Worm (Caenorhabditis elegans) whole organism, L1 larva: Measurements from ENCODE around the gene F39G3.5.

Source experiments
- F16B12.6 ChIP-seq: fragments of 150-350 bp; optimal IDR thresholded peaks from 2 replicates; lab custom pipeline; 2014; ENCODE audit warnings: missing biosample characterization, missing genetic modification characterization
- Y116A8C.19 ChIP-seq: sonication (generic microtip); optimal IDR thresholded peaks from 2 replicates; lab custom pipeline; 2016; ENCODE audit warnings: missing compliant biosample characterization, missing genetic modification characterization, borderline replicate concordance
- alr-1 ChIP-seq: fragments of 200-800 bp; sonication (Bioruptor generic); optimal IDR thresholded peaks from 2 replicates; lab custom pipeline; 2018; ENCODE audit warnings: borderline replicate concordance, mild to moderate bottlenecking, missing genetic modification characterization, missing compliant biosample characterization
- aly-2 ChIP-seq: fragments of 150-350 bp; optimal IDR thresholded peaks from 2 replicates; lab custom pipeline; 2014; ENCODE audit warnings: missing biosample characterization, missing genetic modification characterization
- blmp-1 ChIP-seq: fragments of 150-350 bp; optimal IDR thresholded peaks from 2 replicates; lab custom pipeline; 2014; ENCODE audit warnings: missing biosample characterization, missing genetic modification characterization
- ceh-8 ChIP-seq: fragments of 200-800 bp; sonication (Bioruptor generic); optimal IDR thresholded peaks from 2 replicates; lab custom pipeline; 2018; ENCODE audit warnings: mild to moderate bottlenecking, missing genetic modification characterization, moderate library complexity, missing compliant biosample characterization
- ceh-88 ChIP-seq: fragments of 200-800 bp; sonication (Bioruptor generic); IDR thresholded peaks from 2 replicates; pipeline ENCODE4 v1.3.6; 2022; ENCODE audit warnings: missing genetic modification characterization, missing compliant biosample characterization
- ces-1 ChIP-seq: fragments of 150-350 bp; optimal IDR thresholded peaks from 2 replicates; lab custom pipeline; 2014; ENCODE audit warnings: missing biosample characterization, missing genetic modification reagents, missing genetic modification characterization
- dpl-1 ChIP-seq, 3 experiments: fragments of 150-350 bp in 2 of 3; sonication (generic microtip) in 1 of 3; optimal IDR thresholded peaks; 2 replicates each; lab custom pipeline; 2014 to 2017; ENCODE audit warnings: missing biosample characterization in 3 of 3, missing genetic modification characterization in 3 of 3, missing genetic modification reagents in 3 of 3
- dsc-1 ChIP-seq: sonication (generic microtip); optimal IDR thresholded peaks from 2 replicates; lab custom pipeline; 2016; ENCODE audit warnings: mild to moderate bottlenecking, missing genetic modification characterization, missing compliant biosample characterization
- efl-1 ChIP-seq, 4 experiments: fragments of 150-350 bp; optimal IDR thresholded peaks in 3 of 4; peaks in 1 of 4; 1 replicate in 1 of 4; 2 replicates in 3 of 4; lab custom pipeline; 2014; ENCODE audit warnings: missing biosample characterization in 2 of 4, missing genetic modification characterization in 2 of 4, missing genetic modification reagents in 2 of 4
- efl-3 ChIP-seq: fragments of 200-800 bp; sonication (Bioruptor generic); optimal IDR thresholded peaks from 2 replicates; lab custom pipeline; 2018; ENCODE audit warnings: mild to moderate bottlenecking, missing genetic modification characterization, missing compliant biosample characterization
- ets-5 ChIP-seq: fragments of 200-800 bp; sonication (Bioruptor generic); IDR thresholded peaks from 2 replicates; pipeline ENCODE4 v1.3.6; 2022; ENCODE audit warnings: missing genetic modification characterization, missing compliant biosample characterization
- fkh-8 ChIP-seq: sonication (generic microtip); optimal IDR thresholded peaks from 2 replicates; lab custom pipeline; 2016; ENCODE audit warnings: mild to moderate bottlenecking, missing genetic modification characterization, missing compliant biosample characterization
- fos-1 ChIP-seq: fragments of 150-350 bp; optimal IDR thresholded peaks from 2 replicates; lab custom pipeline; 2014; ENCODE audit warnings: missing biosample characterization, missing genetic modification characterization
- grh-1 ChIP-seq: fragments of 200-800 bp; sonication (Bioruptor generic); IDR thresholded peaks from 2 replicates; pipeline ENCODE4 v1.3.6; 2022; ENCODE audit warnings: missing genetic modification reagents, missing genetic modification characterization, missing compliant biosample characterization
- hpl-2 ChIP-seq: fragments of 150-350 bp; optimal IDR thresholded peaks from 2 replicates; lab custom pipeline; 2014; ENCODE audit warnings: missing biosample characterization, missing genetic modification reagents, missing genetic modification characterization
- irx-1 ChIP-seq: sonication (generic microtip); optimal IDR thresholded peaks from 2 replicates; lab custom pipeline; 2016; ENCODE audit warnings: missing genetic modification characterization, missing compliant biosample characterization
- isw-1 ChIP-seq: fragments of 200-800 bp; sonication (Bioruptor generic); IDR thresholded peaks from 2 replicates; pipeline ENCODE4 v1.3.6; 2022; ENCODE audit warnings: missing genetic modification characterization, missing compliant biosample characterization
- lin-15B ChIP-seq: fragments of 150-350 bp; sonication (generic microtip); optimal IDR thresholded peaks from 3 replicates; lab custom pipeline; 2014; ENCODE audit warnings: missing biosample characterization, missing genetic modification characterization
- lir-3 ChIP-seq: sonication (generic microtip); optimal IDR thresholded peaks from 2 replicates; lab custom pipeline; 2016; ENCODE audit warnings: mild to moderate bottlenecking, missing genetic modification characterization, moderate library complexity, missing compliant biosample characterization; ENCODE audit not compliant: poor library complexity
- lsy-2 ChIP-seq, 2 experiments: fragments of 150-350 bp; optimal IDR thresholded peaks; 2 replicates each; lab custom pipeline; 2014; ENCODE audit warnings: missing biosample characterization in 2 of 2, missing genetic modification characterization in 2 of 2
- mab-9 ChIP-seq: fragments of 200-800 bp; sonication (Bioruptor generic); IDR thresholded peaks from 2 replicates; pipeline ENCODE4 v1.3.6; 2022; ENCODE audit warnings: missing genetic modification reagents, missing genetic modification characterization, missing compliant biosample characterization
- mdl-1 ChIP-seq, 2 experiments: fragments of 150-350 bp; optimal IDR thresholded peaks; 2 replicates each; lab custom pipeline; 2014 to 2017; ENCODE audit warnings: missing biosample characterization in 2 of 2, missing genetic modification characterization in 2 of 2, inconsistent platforms in 1 of 2
- nhr-19 ChIP-seq: fragments of 200-800 bp; sonication (Bioruptor generic); conservative IDR thresholded peaks from 2 replicates; pipeline ENCODE4 v1.3.6; 2022; ENCODE audit warnings: missing genetic modification characterization, missing compliant biosample characterization
- nhr-20 ChIP-seq: sonication (generic microtip); optimal IDR thresholded peaks from 2 replicates; lab custom pipeline; 2016; ENCODE audit warnings: mild to moderate bottlenecking, missing genetic modification characterization, missing compliant biosample characterization
- nhr-28 ChIP-seq: fragments of 150-350 bp; optimal IDR thresholded peaks from 2 replicates; lab custom pipeline; 2014; ENCODE audit warnings: missing biosample characterization, missing genetic modification characterization
- nhr-76 ChIP-seq: sonication (generic microtip); optimal IDR thresholded peaks from 2 replicates; lab custom pipeline; 2017; ENCODE audit warnings: missing biosample characterization, missing genetic modification characterization
- nhr-84 ChIP-seq: sonication (generic microtip); optimal IDR thresholded peaks from 2 replicates; lab custom pipeline; 2017; ENCODE audit warnings: missing biosample characterization, missing genetic modification characterization
- nhr-90 ChIP-seq: sonication (generic microtip); optimal IDR thresholded peaks from 2 replicates; lab custom pipeline; 2016; ENCODE audit warnings: mild to moderate bottlenecking, missing genetic modification characterization, missing compliant biosample characterization; ENCODE audit not compliant: poor library complexity
- pag-3 ChIP-seq: sonication (generic microtip); optimal IDR thresholded peaks from 2 replicates; lab custom pipeline; 2017; ENCODE audit warnings: missing genetic modification characterization, mild to moderate bottlenecking, missing compliant biosample characterization, antibody characterized with exemption, borderline replicate concordance; ENCODE audit not compliant: insufficient read depth
- pax-3 ChIP-seq: fragments of 200-800 bp; sonication (Bioruptor generic); optimal IDR thresholded peaks from 2 replicates; lab custom pipeline; 2018; ENCODE audit warnings: mild to moderate bottlenecking, missing genetic modification characterization, moderate library complexity, missing compliant biosample characterization
- pqm-1 ChIP-seq: sonication (generic microtip); optimal IDR thresholded peaks from 3 replicates; lab custom pipeline; 2017; ENCODE audit warnings: missing biosample characterization, missing genetic modification characterization
- rnt-1 ChIP-seq: sonication (generic microtip); optimal IDR thresholded peaks from 2 replicates; lab custom pipeline; 2016; ENCODE audit warnings: mild to moderate bottlenecking, missing genetic modification characterization, moderate library complexity, missing compliant biosample characterization
- skn-1 ChIP-seq: fragments of 150-350 bp; optimal IDR thresholded peaks from 2 replicates; lab custom pipeline; 2014; ENCODE audit warnings: missing biosample characterization, missing genetic modification characterization
- snpc-4 ChIP-seq: fragments of 150-350 bp; optimal IDR thresholded peaks from 2 replicates; lab custom pipeline; 2014; ENCODE audit warnings: missing biosample characterization, missing genetic modification characterization
- snu-23 ChIP-seq: sonication (generic microtip); optimal IDR thresholded peaks from 2 replicates; lab custom pipeline; 2016; ENCODE audit warnings: missing genetic modification characterization, missing compliant biosample characterization
- sox-4 ChIP-seq: sonication (generic microtip); optimal IDR thresholded peaks from 2 replicates; lab custom pipeline; 2016; ENCODE audit warnings: missing genetic modification characterization, missing compliant biosample characterization
- sup-37 ChIP-seq: fragments of 200-800 bp; sonication (Bioruptor generic); optimal IDR thresholded peaks from 2 replicates; lab custom pipeline; 2018; ENCODE audit warnings: mild to moderate bottlenecking, missing genetic modification characterization, missing compliant biosample characterization
- tbx-2 ChIP-seq: sonication (generic microtip); optimal IDR thresholded peaks from 2 replicates; lab custom pipeline; 2016; ENCODE audit warnings: missing genetic modification characterization, missing compliant biosample characterization
- tlp-1 ChIP-seq: fragments of 150-350 bp; optimal IDR thresholded peaks from 2 replicates; lab custom pipeline; 2014; ENCODE audit warnings: missing biosample characterization, missing genetic modification characterization
- unc-62 ChIP-seq: fragments of 150-350 bp; optimal IDR thresholded peaks from 2 replicates; lab custom pipeline; 2014; ENCODE audit warnings: missing biosample characterization, missing genetic modification reagents, missing genetic modification characterization
- unc-86 ChIP-seq: sonication (generic microtip); optimal IDR thresholded peaks from 2 replicates; lab custom pipeline; 2016; ENCODE audit warnings: missing genetic modification characterization, missing compliant biosample characterization
- unc-98 ChIP-seq: fragments of 200-800 bp; sonication (Bioruptor generic); IDR thresholded peaks from 2 replicates; pipeline ENCODE4 v1.3.6; 2022; ENCODE audit warnings: missing genetic modification characterization, missing compliant biosample characterization
- zip-4 ChIP-seq: fragments of 200-800 bp; sonication (Bioruptor generic); optimal IDR thresholded peaks from 2 replicates; lab custom pipeline; 2018; ENCODE audit warnings: mild to moderate bottlenecking, missing genetic modification characterization, moderate library complexity, missing compliant biosample characterization
- ztf-4 ChIP-seq: fragments of 150-350 bp; optimal IDR thresholded peaks from 2 replicates; lab custom pipeline; 2014; ENCODE audit warnings: missing biosample characterization, missing genetic modification characterization

The F39G3.5 gene

ce11 chrV:4681670-4682069 is 40.7 kb upstream of the F39G3.5 start, which contains the start of gene K03B4.4:
K03B4.4 (plus strand) TSS chrV:4681970.
- TF ChIP-seq fkh-8 (peak; percentile 15), dsc-1 (tag; lab: Kevin White, UChicago) (peak; percentile 27), isw-1 (GFP tag; lab: Robert Waterston, UW) (no peak), pax-3 (tag; lab: Kevin White, UChicago) (peak; percentile 39)

ce11 chrV:4684137-4684536 is 38.3 kb upstream of the F39G3.5 start:
- no peak for TF ChIP-seq alr-1 (tag; lab: Kevin White, UChicago)

ce11 chrV:4686680-4687470 is 35.5 kb upstream of the F39G3.5 start, which contains the start of gene taf-10:
taf-10 (plus strand) TSS chrV:4687103.
- TF ChIP-seq blmp-1 (peak; percentile 15), fos-1 (tag; lab: Kevin White, UChicago) (no peak), sup-37 (GFP tag; lab: Kevin White, UChicago) (no peak), pqm-1 (tag; lab: Kevin White, UChicago) (no peak), nhr-84 (tag; lab: Kevin White, UChicago) (no peak), Y116A8C.19 (tag; lab: Kevin White, UChicago) (no peak), ces-1 (no peak), nhr-90 (tag; lab: Kevin White, UChicago) (peak; percentile 66), irx-1 (no peak), pax-3 (tag; lab: Kevin White, UChicago) (no peak), lir-3 (peak; percentile 21), hpl-2 (GFP tag; lab: Kevin White, UChicago) (no peak), F16B12.6 (tag; lab: Kevin White, UChicago) (no peak), ets-5 (no peak), mdl-1 (tag; optimal IDR thresholded peaks at IDR 0.05; lab: Kevin White, UChicago) (peak in 1 of 2 experiments; percentile 88), lin-15B (peak; percentile 9), unc-62 (no peak), tlp-1 (no peak), mab-9 (GFP tag; lab: Robert Waterston, UW) (no peak), aly-2 (tag; lab: Kevin White, UChicago) (no peak), nhr-20 (tag; lab: Kevin White, UChicago) (peak; percentile 62), ceh-88 (GFP tag; lab: Robert Waterston, UW) (no peak), tbx-2 (peak; percentile 53), rnt-1 (peak; percentile 75), zip-4 (GFP tag; lab: Kevin White, UChicago) (no peak), isw-1 (GFP tag; lab: Robert Waterston, UW) (no peak; the same call in 1 of the 2 replicates), sox-4 (tag; lab: Kevin White, UChicago) (no peak), efl-3 (GFP tag; lab: Kevin White, UChicago) (no peak), skn-1 (tag; lab: Kevin White, UChicago) (peak; percentile 72), ztf-4 (no peak), nhr-76 (tag; lab: Kevin White, UChicago) (no peak), unc-98 (GFP tag; lab: Robert Waterston, UW) (no peak), nhr-19 (GFP tag; lab: Robert Waterston, UW) (peak; percentile 52), nhr-28 (no peak), unc-86 (peak; percentile 11), efl-1 (optimal IDR thresholded peaks at IDR 0.05; lab: Kevin White, UChicago) (peak; percentile 55 to 61), efl-1 (GFP tag; optimal IDR thresholded peaks at IDR 0.05 in 1 of 2; lab: Kevin White, UChicago) (peak; percentile 51 to 96), fkh-8 (peak; percentile 28), snu-23 (peak; percentile 67), pag-3 (tag; lab: Kevin White, UChicago) (peak; percentile 7), lsy-2 (tag; optimal IDR thresholded peaks at IDR 0.05; lab: Kevin White, UChicago) (peak; percentile 59 to 69), snpc-4 (tag; lab: Kevin White, UChicago) (peak; percentile 40), grh-1 (peak; percentile 51), ceh-8 (no peak), dpl-1 (GFP tag; optimal IDR thresholded peaks at IDR 0.05; lab: Kevin White, UChicago) (peak; percentile 44 to 66 (median 66))
